Fruit fly (Drosophila melanogaster) whole organism, embryonic: Measurements from ENCODE around the gene Gr64b.

Experiments used
- Awh ChIP-seq: fragments of 200-800 bp; sonication (Bioruptor generic); IDR thresholded peaks from 2 replicates; pipeline ENCODE4, ENCODE4 v1.3.6; 2022; ENCODE audit warnings: missing biosample characterization, missing genetic modification characterization
- B-H2 ChIP-seq: fragments of 200-800 bp; sonication (Bioruptor generic); optimal IDR thresholded peaks from 2 replicates; lab custom pipeline; 2018; ENCODE audit warnings: missing biosample characterization, mild to moderate bottlenecking, missing genetic modification characterization
- CG10267 ChIP-seq: fragments of 200-800 bp; sonication (Bioruptor generic); optimal IDR thresholded peaks from 2 replicates; lab custom pipeline; 2018; ENCODE audit warnings: missing biosample characterization, mild to moderate bottlenecking, missing genetic modification characterization, moderate library complexity
- CG11504 ChIP-seq: fragments of 200-800 bp; sonication (Bioruptor generic); optimal IDR thresholded peaks from 3 replicates; lab custom pipeline; 2019; ENCODE audit warnings: missing biosample characterization, mild to moderate bottlenecking, missing genetic modification characterization, moderate library complexity
- CG14710 ChIP-seq: fragments of 200-800 bp; sonication (Bioruptor generic); optimal IDR thresholded peaks from 3 replicates; lab custom pipeline; 2019; ENCODE audit warnings: missing biosample characterization, mild to moderate bottlenecking, missing genetic modification characterization, moderate library complexity
- CG15696 ChIP-seq: fragments of 200-800 bp; sonication (Bioruptor generic); optimal IDR thresholded peaks from 2 replicates; lab custom pipeline; 2019; ENCODE audit warnings: missing biosample characterization, mild to moderate bottlenecking, missing genetic modification characterization, moderate library complexity
- CG1603 ChIP-seq: fragments of 200-800 bp; sonication (Bioruptor generic); optimal IDR thresholded peaks from 2 replicates; lab custom pipeline; 2019; ENCODE audit warnings: missing biosample characterization, mild to moderate bottlenecking, missing genetic modification characterization, moderate library complexity
- CG17385 ChIP-seq: fragments of 200-800 bp; sonication (Bioruptor generic); optimal IDR thresholded peaks from 3 replicates; lab custom pipeline; 2018; ENCODE audit warnings: missing biosample characterization, mild to moderate bottlenecking, missing genetic modification characterization
- CG17612 ChIP-seq: fragments of 200-800 bp; sonication (Bioruptor generic); IDR thresholded peaks from 2 replicates; pipeline ENCODE4 v1.3.6; 2022; ENCODE audit warnings: missing biosample characterization, missing genetic modification characterization
- CG18619 ChIP-seq: fragments of 200-800 bp; sonication (Bioruptor generic); optimal IDR thresholded peaks from 3 replicates; lab custom pipeline; 2017; ENCODE audit warnings: missing biosample characterization, mild to moderate bottlenecking, missing genetic modification characterization
- CG2678 ChIP-seq: fragments of 200-800 bp; sonication (Bioruptor generic); optimal IDR thresholded peaks from 3 replicates; lab custom pipeline; 2019; ENCODE audit warnings: missing biosample characterization, mild to moderate bottlenecking, missing genetic modification characterization, moderate library complexity
- CG3065 ChIP-seq: fragments of 200-800 bp; sonication (Bioruptor generic); optimal IDR thresholded peaks from 2 replicates; lab custom pipeline; 2016; ENCODE audit warnings: missing biosample characterization, missing genetic modification characterization
- CG3163 ChIP-seq: fragments of 200-800 bp; sonication (Bioruptor generic); optimal IDR thresholded peaks from 3 replicates; lab custom pipeline; 2016; ENCODE audit warnings: missing biosample characterization, missing genetic modification characterization
- CG32767 ChIP-seq: fragments of 200-800 bp; sonication (Bioruptor generic); IDR thresholded peaks from 2 replicates; pipeline ENCODE4 v1.3.6; 2022; ENCODE audit warnings: missing biosample characterization, missing genetic modification characterization
- CG6272 ChIP-seq: fragments of 200-800 bp; sonication (Bioruptor generic); IDR thresholded peaks from 2 replicates; pipeline ENCODE4 v1.3.6; 2022; ENCODE audit warnings: missing biosample characterization, missing genetic modification characterization
- CG6683 ChIP-seq: fragments of 200-800 bp; sonication (Bioruptor generic); optimal IDR thresholded peaks from 2 replicates; lab custom pipeline; 2017; ENCODE audit warnings: missing biosample characterization, mild to moderate bottlenecking, missing genetic modification characterization, missing genetic modification reagents
- CG6791 ChIP-seq: fragments of 200-800 bp; sonication (Bioruptor generic); IDR thresholded peaks from 3 replicates; pipeline ENCODE4 v1.3.6; 2022; ENCODE audit warnings: missing biosample characterization, missing genetic modification characterization; ENCODE audit not compliant: partially characterized antibody
- CG7372 ChIP-seq: fragments of 200-800 bp; sonication (Bioruptor generic); IDR thresholded peaks from 2 replicates; pipeline ENCODE4 v1.3.6; 2022; ENCODE audit warnings: missing biosample characterization, missing genetic modification characterization
- CG8089 ChIP-seq: fragments of 200-800 bp; sonication (Bioruptor generic); optimal IDR thresholded peaks from 3 replicates; lab custom pipeline; 2016; ENCODE audit warnings: missing biosample characterization, missing genetic modification characterization
- CG9876 ChIP-seq: fragments of 200-800 bp; sonication (Bioruptor generic); optimal IDR thresholded peaks from 2 replicates; lab custom pipeline; 2016; ENCODE audit warnings: missing biosample characterization, missing genetic modification characterization
- CHES-1-like ChIP-seq: fragments of 200-800 bp; sonication (Bioruptor generic); optimal IDR thresholded peaks from 2 replicates; lab custom pipeline; 2016; ENCODE audit warnings: missing biosample characterization, missing genetic modification characterization
- Dbx ChIP-seq: fragments of 200-800 bp; sonication (Bioruptor generic); IDR thresholded peaks from 3 replicates; pipeline ENCODE4 v1.3.6; 2022; ENCODE audit warnings: missing biosample characterization, missing genetic modification characterization
- Doc3 ChIP-seq: fragments of 200-800 bp; sonication (Bioruptor generic); IDR thresholded peaks from 3 replicates; pipeline ENCODE4 v1.3.6; 2022; ENCODE audit warnings: missing biosample characterization, missing genetic modification characterization; ENCODE audit not compliant: partially characterized antibody
- Ets65A ChIP-seq: fragments of 200-800 bp; sonication (Bioruptor generic); peaks from one replicate; lab custom pipeline; 2016; ENCODE audit warnings: missing biosample characterization, missing genetic modification characterization
- HLH3B ChIP-seq: fragments of 200-800 bp; sonication (Bioruptor generic); IDR thresholded peaks from 2 replicates; pipeline ENCODE4 v1.3.6; 2022; ENCODE audit warnings: missing biosample characterization, missing genetic modification characterization
- Hr3 ChIP-seq: fragments of 200-800 bp; sonication (Bioruptor generic); optimal IDR thresholded peaks from 3 replicates; lab custom pipeline; 2016; ENCODE audit warnings: missing biosample characterization, missing genetic modification characterization
- Med ChIP-seq: fragments of 200-800 bp; sonication (Bioruptor generic); peaks from one replicate; lab custom pipeline; 2016; ENCODE audit warnings: missing biosample characterization, missing genetic modification characterization, mild to moderate bottlenecking, inconsistent platforms, moderate library complexity
- Optix ChIP-seq: fragments of 200-800 bp; sonication (Bioruptor generic); IDR thresholded peaks from 3 replicates; pipeline ENCODE4 v1.3.6; 2022; ENCODE audit warnings: missing biosample characterization, missing genetic modification characterization
- Ptx1 ChIP-seq: fragments of 200-800 bp; sonication (Bioruptor generic); IDR thresholded peaks from 2 replicates; pipeline ENCODE4 v1.3.6; 2022; ENCODE audit warnings: missing biosample characterization, missing genetic modification characterization
- Ravus ChIP-seq: fragments of 200-800 bp; sonication (Bioruptor generic); IDR thresholded peaks from 2 replicates; pipeline ENCODE4 v1.3.6; 2022; ENCODE audit warnings: missing biosample characterization, missing genetic modification characterization
- Tbp ChIP-seq: fragments of >200 bp; optimal IDR thresholded peaks from 2 replicates; lab custom pipeline; 2018; ENCODE audit warnings: missing biosample characterization, missing genetic modification characterization
- ab ChIP-seq: fragments of 200-800 bp; sonication (Bioruptor generic); optimal IDR thresholded peaks from 2 replicates; lab custom pipeline; 2016; ENCODE audit warnings: missing biosample characterization, missing genetic modification characterization
- ac ChIP-seq: fragments of 200-800 bp; sonication (Bioruptor generic); optimal IDR thresholded peaks from 3 replicates; lab custom pipeline; 2017; ENCODE audit warnings: missing biosample characterization, mild to moderate bottlenecking, missing genetic modification characterization
- aop ChIP-seq: fragments of 200-800 bp; sonication (Bioruptor generic); IDR thresholded peaks from 2 replicates; pipeline ENCODE4 v1.3.6; 2022; ENCODE audit warnings: missing biosample characterization, missing genetic modification characterization
- bcd ChIP-seq: fragments of 200-800 bp; sonication (Bioruptor generic); optimal IDR thresholded peaks from 2 replicates; lab custom pipeline; 2017; ENCODE audit warnings: missing biosample characterization, mild to moderate bottlenecking, missing genetic modification characterization
- br ChIP-seq: fragments of >200 bp; optimal IDR thresholded peaks from 2 replicates; lab custom pipeline; 2017
- cas ChIP-seq: fragments of 200-800 bp; sonication (Bioruptor generic); IDR thresholded peaks from 2 replicates; pipeline ENCODE4 v1.3.6; 2022; ENCODE audit warnings: missing biosample characterization, missing genetic modification characterization
- chn ChIP-seq: fragments of 200-800 bp; sonication (Bioruptor generic); optimal IDR thresholded peaks from 2 replicates; lab custom pipeline; 2016; ENCODE audit warnings: missing biosample characterization, missing genetic modification characterization
- cwo ChIP-seq: fragments of 200-800 bp; sonication (Bioruptor generic); optimal IDR thresholded peaks from 3 replicates; lab custom pipeline; 2017; ENCODE audit warnings: missing biosample characterization, missing genetic modification characterization, mild to moderate bottlenecking, moderate library complexity, missing genetic modification reagents
- dpn ChIP-seq, 2 experiments: fragments of 200-800 bp; sonication (Bioruptor generic); optimal IDR thresholded peaks; 3 replicates each; lab custom pipeline; 2016; ENCODE audit warnings: missing biosample characterization in 2 of 2, missing genetic modification characterization in 2 of 2
- grn ChIP-seq: fragments of 200-800 bp; sonication (Bioruptor generic); optimal IDR thresholded peaks from 3 replicates; lab custom pipeline; 2017; ENCODE audit warnings: missing biosample characterization, missing genetic modification characterization
- jigr1 ChIP-seq: fragments of 200-800 bp; sonication (Bioruptor generic); IDR thresholded peaks from 3 replicates; pipeline ENCODE4 v1.3.6; 2022; ENCODE audit warnings: missing biosample characterization, missing genetic modification characterization
- kah ChIP-seq: fragments of 200-800 bp; sonication (Bioruptor generic); optimal IDR thresholded peaks from 2 replicates; lab custom pipeline; 2018; ENCODE audit warnings: missing biosample characterization, mild to moderate bottlenecking, missing genetic modification characterization
- ken ChIP-seq: fragments of 200-800 bp; sonication (Bioruptor generic); IDR thresholded peaks from 3 replicates; pipeline ENCODE4 v1.3.6; 2022; ENCODE audit warnings: missing biosample characterization, missing genetic modification characterization
- knrl ChIP-seq: fragments of 200-800 bp; sonication (Bioruptor generic); IDR thresholded peaks from 3 replicates; pipeline ENCODE4 v1.3.6; 2022; ENCODE audit warnings: missing biosample characterization, missing genetic modification characterization; ENCODE audit not compliant: partially characterized antibody
- lola ChIP-seq, 3 experiments: fragments of >200 bp in 2 of 3; fragments of 200-800 bp in 1 of 3; sonication (Bioruptor generic) in 1 of 3; optimal IDR thresholded peaks; 2 replicates each; lab custom pipeline; 2017 to 2019; ENCODE audit warnings: missing biosample characterization in 3 of 3, missing genetic modification characterization in 3 of 3, mild to moderate bottlenecking in 1 of 3, moderate library complexity in 1 of 3
- peb ChIP-seq: fragments of 200-800 bp; sonication (Bioruptor generic); IDR thresholded peaks from 2 replicates; pipeline ENCODE4 v1.3.6; 2022; ENCODE audit warnings: missing biosample characterization, missing genetic modification characterization
- pros ChIP-seq: fragments of 200-800 bp; sonication (Bioruptor generic); optimal IDR thresholded peaks from 3 replicates; lab custom pipeline; 2019; ENCODE audit warnings: missing biosample characterization, mild to moderate bottlenecking, missing genetic modification characterization, moderate library complexity
- sim ChIP-seq: fragments of 200-800 bp; sonication (Bioruptor generic); IDR thresholded peaks from 2 replicates; pipeline ENCODE4 v1.3.6; 2022; ENCODE audit warnings: missing biosample characterization, missing genetic modification characterization
- sr ChIP-seq: fragments of 200-800 bp; sonication (Bioruptor generic); IDR thresholded peaks from 3 replicates; pipeline ENCODE4 v1.3.6; 2022; ENCODE audit warnings: missing biosample characterization, missing genetic modification characterization
- stwl ChIP-seq: fragments of 200-800 bp; sonication (Bioruptor generic); optimal IDR thresholded peaks from 3 replicates; lab custom pipeline; 2018; ENCODE audit warnings: missing biosample characterization, mild to moderate bottlenecking, missing genetic modification characterization, moderate library complexity
- wdn ChIP-seq: fragments of 200-800 bp; sonication (Bioruptor generic); IDR thresholded peaks from 2 replicates; pipeline ENCODE4 v1.3.6; 2022; ENCODE audit warnings: missing biosample characterization, missing genetic modification characterization

Gr64b gene

dm6 chr3L:4071561-4072049 is 43.2 kb downstream of the Gr64b start, which contains the start of gene wit (continued):
- no peak for TF ChIP-seq CG17612 (GFP tag; lab: Robert Waterston, UW)
- peak; percentile 48; the same call in 1 of the 3 replicates for TF ChIP-seq Doc3
- TF ChIP-seq CG14710 (tag; lab: Kevin White, UChicago), result no peak
- no peak for TF ChIP-seq CG6791 (GFP tag; lab: Robert Waterston, UW)
- no peak for TF ChIP-seq CG1603 (tag; lab: Kevin White, UChicago)
- TF ChIP-seq CG6683 (GFP tag; lab: Kevin White, UChicago), result no peak
- no peak for TF ChIP-seq sim (GFP tag; lab: Robert Waterston, UW)
- no peak for TF ChIP-seq bcd (GFP tag; lab: Kevin White, UChicago)
- peak; percentile 21 for TF ChIP-seq CG2678 (tag; lab: Kevin White, UChicago)
- no peak for TF ChIP-seq lola (GFP tag; optimal IDR thresholded peaks at IDR 0.05; lab: Kevin White, UChicago)
- TF ChIP-seq Awh, result peak; percentile 62; the same call in 1 of the 2 replicates
- no peak for TF ChIP-seq grn (GFP tag; lab: Kevin White, UChicago)
- TF ChIP-seq Optix, result no peak
- peak; percentile 73 for TF ChIP-seq CG17385
- TF ChIP-seq dpn (GFP tag; optimal IDR thresholded peaks at IDR 0.05; lab: Kevin White, UChicago), result no peak
- TF ChIP-seq wdn (GFP tag; lab: Robert Waterston, UW), result peak; percentile 14; the same call in 1 of the 2 replicates
- no peak for TF ChIP-seq Tbp (GFP tag; lab: Kevin White, UChicago)
- TF ChIP-seq pros, result no peak
- no peak for TF ChIP-seq ken (GFP tag; lab: Robert Waterston, UW)
- TF ChIP-seq HLH3B (GFP tag; lab: Robert Waterston, UW), result no peak
- TF ChIP-seq stwl (tag; lab: Kevin White, UChicago), result no peak
- TF ChIP-seq CG11504 (tag; lab: Kevin White, UChicago), result no peak
- TF ChIP-seq CG8089 (GFP tag; lab: Kevin White, UChicago), result no peak
- TF ChIP-seq kah, result peak; percentile 67
- no peak for TF ChIP-seq CG6272 (GFP tag; lab: Robert Waterston, UW)
- TF ChIP-seq chn (GFP tag; lab: Kevin White, UChicago), result no peak
- TF ChIP-seq Ptx1, result no peak
- TF ChIP-seq Ravus (GFP tag; lab: Robert Waterston, UW), result no peak
- TF ChIP-seq CG15696 (tag; lab: Kevin White, UChicago), result no peak
- peak; percentile 80 for TF ChIP-seq Ets65A
- TF ChIP-seq CG3065 (GFP tag; lab: Kevin White, UChicago), result no peak
- no peak for TF ChIP-seq Hr3
- TF ChIP-seq CG9876 (GFP tag; lab: Kevin White, UChicago), result no peak
- no peak for TF ChIP-seq CG10267 (tag; lab: Kevin White, UChicago)
- TF ChIP-seq sr (GFP tag; lab: Robert Waterston, UW), result peak; percentile 73; the same call in 2 of the 3 replicates
- TF ChIP-seq cwo, result no peak
- no peak for TF ChIP-seq knrl (GFP tag; lab: Robert Waterston, UW)
- TF ChIP-seq cas (GFP tag; lab: Robert Waterston, UW), result no peak
- no peak for TF ChIP-seq jigr1 (GFP tag; lab: Robert Waterston, UW)
- TF ChIP-seq CG7372 (GFP tag; lab: Robert Waterston, UW), result peak; percentile 47; the same call in 1 of the 2 replicates
- peak; percentile 87 for TF ChIP-seq CG3163
- no peak for TF ChIP-seq br (lab: Kevin White, UChicago)
- TF ChIP-seq aop (GFP tag; lab: Robert Waterston, UW), result no peak
- no peak for TF ChIP-seq CHES-1-like
- TF ChIP-seq peb, result no peak
- peak; percentile 87 for TF ChIP-seq Med (GFP tag; lab: Kevin White, UChicago)
- TF ChIP-seq CG18619, result no peak
- TF ChIP-seq B-H2, result no peak
- TF ChIP-seq ab (GFP tag; lab: Kevin White, UChicago), result no peak
- TF ChIP-seq CG32767 (GFP tag; lab: Robert Waterston, UW), result 0 out of 2 replicates have a peak, but pooled peaks have one; percentile 16
- TF ChIP-seq Dbx (GFP tag; lab: Robert Waterston, UW), result 0 out of 3 replicates have a peak, but pooled peaks have one; percentile 51
- no peak for TF ChIP-seq ac (GFP tag; lab: Kevin White, UChicago)
